Worm (Caenorhabditis elegans) whole organism, L4 larva: ENCODE results near the gene srx-105.

ENCODE experiments used
- D1046.2 ChIP-seq: fragments of 200-800 bp; sonication (Bioruptor generic); IDR thresholded peaks from 2 replicates; pipeline ENCODE4 v1.3.6; 2022; ENCODE audit warnings: missing genetic modification characterization, missing compliant biosample characterization
- F10B5.3 ChIP-seq: sonication (generic microtip); optimal IDR thresholded peaks from 2 replicates; lab custom pipeline; 2016; ENCODE audit warnings: mild to moderate bottlenecking, missing genetic modification characterization, missing compliant biosample characterization
- F44E2.7 ChIP-seq: fragments of 200-800 bp; sonication (Bioruptor generic); IDR thresholded peaks from 2 replicates; pipeline ENCODE4 v2.1.2; 2022; ENCODE audit warnings: missing genetic modification characterization, missing compliant biosample characterization
- T20F7.1 ChIP-seq: fragments of 200-800 bp; sonication (Bioruptor generic); optimal IDR thresholded peaks from 2 replicates; lab custom pipeline; 2018; ENCODE audit warnings: mild to moderate bottlenecking, missing genetic modification characterization, missing compliant biosample characterization
- Y5F2A.4 ChIP-seq: fragments of 200-800 bp; sonication (Bioruptor generic); optimal IDR thresholded peaks from 2 replicates; lab custom pipeline; 2018; ENCODE audit warnings: mild to moderate bottlenecking, missing genetic modification characterization, missing compliant biosample characterization
- ZK546.5 ChIP-seq, 2 experiments: sonication (generic microtip); optimal IDR thresholded peaks; 2 replicates each; lab custom pipeline; 2017; ENCODE audit warnings: missing biosample characterization in 2 of 2, missing genetic modification characterization in 2 of 2
- aha-1 ChIP-seq: fragments of 150-350 bp; peaks from one replicate; lab custom pipeline; 2014; ENCODE audit warnings: missing biosample characterization, missing genetic modification characterization
- ceh-32 ChIP-seq: sonication (generic microtip); optimal IDR thresholded peaks from 2 replicates; lab custom pipeline; 2016; ENCODE audit warnings: mild to moderate bottlenecking, missing genetic modification characterization, missing compliant biosample characterization; ENCODE audit not compliant: poor library complexity
- ceh-44 ChIP-seq: fragments of 200-800 bp; sonication (Bioruptor generic); IDR thresholded peaks from 2 replicates; pipeline ENCODE4 v1.3.6; 2022; ENCODE audit warnings: missing genetic modification reagents, missing genetic modification characterization, missing compliant biosample characterization
- ceh-62 ChIP-seq: sonication (generic microtip); optimal IDR thresholded peaks from 2 replicates; lab custom pipeline; 2017; ENCODE audit warnings: missing biosample characterization, missing genetic modification characterization
- daf-19 ChIP-seq: fragments of 200-800 bp; sonication (Bioruptor generic); conservative IDR thresholded peaks from 2 replicates; pipeline ENCODE4 v1.3.6; 2022; ENCODE audit warnings: missing genetic modification characterization, missing compliant biosample characterization
- dve-1 ChIP-seq: sonication (generic microtip); optimal IDR thresholded peaks from 2 replicates; lab custom pipeline; 2017; ENCODE audit warnings: antibody characterized with exemption, mild to moderate bottlenecking, missing genetic modification characterization, missing compliant biosample characterization; ENCODE audit not compliant: insufficient read depth
- jun-1 ChIP-seq: fragments of 150-350 bp; optimal IDR thresholded peaks from 2 replicates; lab custom pipeline; 2014; ENCODE audit warnings: missing biosample characterization, missing genetic modification reagents, missing genetic modification characterization
- lin-29 ChIP-seq: fragments of 200-800 bp; sonication (Bioruptor generic); IDR thresholded peaks from 2 replicates; pipeline ENCODE4 v1.3.6; 2022; ENCODE audit warnings: missing genetic modification reagents, missing genetic modification characterization, missing compliant biosample characterization
- lir-3 ChIP-seq: sonication (generic microtip); optimal IDR thresholded peaks from 2 replicates; lab custom pipeline; 2016; ENCODE audit warnings: mild to moderate bottlenecking, missing genetic modification characterization, missing compliant biosample characterization
- mdt-29 ChIP-seq: fragments of 200-800 bp; sonication (Bioruptor generic); IDR thresholded peaks from 2 replicates; pipeline ENCODE4 v1.3.6; 2022; ENCODE audit warnings: missing genetic modification reagents, missing genetic modification characterization, missing compliant biosample characterization
- mep-1 ChIP-seq: fragments of 150-350 bp; sonication (generic microtip); optimal IDR thresholded peaks from 3 replicates; lab custom pipeline; 2014; ENCODE audit warnings: missing biosample characterization, missing genetic modification characterization
- mes-2 ChIP-seq: sonication (generic microtip); optimal IDR thresholded peaks from 2 replicates; lab custom pipeline; 2016; ENCODE audit warnings: missing genotype, mild to moderate bottlenecking, missing genetic modification characterization, missing compliant biosample characterization; ENCODE audit not compliant: poor library complexity, severe bottlenecking
- nhr-28 ChIP-seq: fragments of 150-350 bp; optimal IDR thresholded peaks from 2 replicates; lab custom pipeline; 2014; ENCODE audit warnings: missing biosample characterization, missing genetic modification characterization
- nhr-41 ChIP-seq: fragments of 200-800 bp; sonication (Bioruptor generic); IDR thresholded peaks from 2 replicates; pipeline ENCODE4 v1.3.6; 2022; ENCODE audit warnings: missing genetic modification reagents, missing genetic modification characterization, missing compliant biosample characterization
- nhr-42 ChIP-seq: fragments of 200-800 bp; sonication (Bioruptor generic); IDR thresholded peaks from 2 replicates; pipeline ENCODE4 v1.3.6; 2022; ENCODE audit warnings: missing genetic modification characterization, missing compliant biosample characterization
- nhr-48 ChIP-seq: sonication (generic microtip); optimal IDR thresholded peaks from 2 replicates; lab custom pipeline; 2016; ENCODE audit warnings: mild to moderate bottlenecking, missing genetic modification characterization, missing compliant biosample characterization
- nhr-6 ChIP-seq: fragments of 150-350 bp; optimal IDR thresholded peaks from 2 replicates; lab custom pipeline; 2014; ENCODE audit warnings: missing biosample characterization, missing genetic modification characterization
- pqm-1 ChIP-seq: sonication (generic microtip); optimal IDR thresholded peaks from 2 replicates; lab custom pipeline; 2017; ENCODE audit warnings: missing biosample characterization, missing genetic modification characterization
- sdz-12 ChIP-seq: fragments of 200-800 bp; sonication (Bioruptor generic); optimal IDR thresholded peaks from 2 replicates; lab custom pipeline; 2018; ENCODE audit warnings: mild to moderate bottlenecking, missing genetic modification characterization, missing compliant biosample characterization
- set-16 ChIP-seq: fragments of 200-800 bp; sonication (Bioruptor generic); IDR thresholded peaks from 2 replicates; pipeline ENCODE4 v1.3.6; 2022; ENCODE audit warnings: missing genetic modification reagents, missing genetic modification characterization, missing compliant biosample characterization
- skn-1 ChIP-seq: fragments of 150-350 bp; optimal IDR thresholded peaks from 2 replicates; lab custom pipeline; 2014; ENCODE audit warnings: missing biosample characterization, missing genetic modification characterization
- unc-39 ChIP-seq: sonication (generic microtip); optimal IDR thresholded peaks from 2 replicates; lab custom pipeline; 2017; ENCODE audit warnings: missing biosample characterization, missing genetic modification characterization
- unc-62 ChIP-seq, 3 experiments: fragments of 150-350 bp in 1 of 3; sonication (generic microtip); optimal IDR thresholded peaks in 2 of 3; peaks in 1 of 3; 1 replicate in 1 of 3; 2 replicates in 2 of 3; lab custom pipeline; 2014 to 2017; ENCODE audit warnings: missing biosample characterization in 3 of 3, missing genetic modification characterization in 3 of 3, missing genetic modification reagents in 3 of 3, missing genotype in 1 of 3
- vab-7 ChIP-seq: fragments of 200-800 bp; sonication (Bioruptor generic); IDR thresholded peaks from 2 replicates; pipeline ENCODE4 v1.3.6; 2022; ENCODE audit warnings: missing genetic modification reagents, missing genetic modification characterization, missing compliant biosample characterization
- zfp-3 ChIP-seq: fragments of 200-800 bp; sonication (Bioruptor generic); conservative IDR thresholded peaks from 2 replicates; pipeline ENCODE4 v1.3.6; 2022; ENCODE audit warnings: missing genetic modification reagents, missing genetic modification characterization, missing compliant biosample characterization

srx-105 gene

ce11 chrII:3731723-3732122 is 30.5 kb upstream of the srx-105 start, which contains the start of the genes sdz-12 and bath-31:
sdz-12 (minus strand) TSS chrII:3731823.
bath-31 (plus strand) TSS chrII:3731973.
- TF ChIP-seq mdt-29 (GFP tag; lab: Robert Waterston, UW) (no peak), nhr-6 (no peak), mes-2 (no peak), nhr-42 (no peak), pqm-1 (tag; lab: Kevin White, UChicago) (no peak), ceh-44 (GFP tag; lab: Robert Waterston, UW) (no peak)
- TF ChIP-seq, all 104 proteins: peak for 0

- TF ChIP-seq F44E2.7 (no peak), unc-62 (GFP tag; optimal IDR thresholded peaks at IDR 0.05 in 1 of 2; lab: Kevin White, UChicago) (peak in 1 of 2 experiments; percentile 28), unc-62 (tag; optimal IDR thresholded peaks at IDR 0.05; lab: Kevin White, UChicago) (no peak)
- TF ChIP-seq, all 104 proteins: peak for 1
Measured at ce11 chrII:3727996-3728395, 26.8 kb upstream of the srx-105 start, which contains the start of gene C46E10.8. C46E10.8 (minus strand) TSS chrII:3728096.

ce11 chrII:3724175-3724715 is 23.0 kb upstream of the srx-105 start, which contains the start of gene C46E10.1:
C46E10.1 (plus strand) TSS chrII:3724225.
- TF ChIP-seq ceh-44 (GFP tag; lab: Robert Waterston, UW) = no peak
- no peak for TF ChIP-seq lir-3 (tag; lab: Kevin White, UChicago)
- peak; percentile 90 for TF ChIP-seq aha-1

- no peak for TF ChIP-seq unc-62 (GFP tag; optimal IDR thresholded peaks at IDR 0.05 in 1 of 2; lab: Kevin White, UChicago)
- TF ChIP-seq unc-62 (tag; optimal IDR thresholded peaks at IDR 0.05; lab: Kevin White, UChicago) = no peak
- no peak for TF ChIP-seq mep-1 (tag; lab: Kevin White, UChicago)
- TF ChIP-seq zfp-3 (GFP tag; lab: Robert Waterston, UW) = no peak
- TF ChIP-seq jun-1 (tag; lab: Kevin White, UChicago) = no peak
- TF ChIP-seq nhr-48 = no peak
Measured at ce11 chrII:3721016-3721415, 19.8 kb upstream of the srx-105 start, which contains the start of gene C46E10.3. C46E10.3 (plus strand) TSS chrII:3721316.

- no peak for TF ChIP-seq vab-7
- no peak for TF ChIP-seq Y5F2A.4 (GFP tag; lab: Kevin White, UChicago)
- TF ChIP-seq F10B5.3 (tag; lab: Kevin White, UChicago) = no peak
- TF ChIP-seq lin-29 (GFP tag; lab: Robert Waterston, UW) = no peak
- no peak for TF ChIP-seq sdz-12
- no peak for TF ChIP-seq aha-1
- TF ChIP-seq skn-1 (tag; lab: Kevin White, UChicago) = no peak
Measured at ce11 chrII:3716961-3717360, 15.8 kb upstream of the srx-105 start, which contains the start of gene fbxc-52. fbxc-52 (plus strand) TSS chrII:3717261.

ce11 chrII:3716455-3716854 is 15.2 kb upstream of the srx-105 start, which contains the start of gene srh-99:
srh-99 (minus strand) TSS chrII:3716555.
- TF ChIP-seq ceh-62 (tag; lab: Kevin White, UChicago) = no peak
- no peak for TF ChIP-seq D1046.2 (GFP tag; lab: Robert Waterston, UW)
- TF ChIP-seq ZK546.5 (tag; optimal IDR thresholded peaks at IDR 0.05; lab: Kevin White, UChicago) = no peak
- no peak for TF ChIP-seq mdt-29 (GFP tag; lab: Robert Waterston, UW)
- no peak for TF ChIP-seq zfp-3 (GFP tag; lab: Robert Waterston, UW)
- no peak for TF ChIP-seq unc-39 (tag; lab: Kevin White, UChicago)
- TF ChIP-seq T20F7.1 = no peak
- no peak for TF ChIP-seq nhr-41 (GFP tag; lab: Robert Waterston, UW)
- no peak for TF ChIP-seq set-16 (GFP tag; lab: Robert Waterston, UW)
- no peak for TF ChIP-seq ceh-32 (tag; lab: Kevin White, UChicago)
- no peak for TF ChIP-seq dve-1 (tag; lab: Kevin White, UChicago)
- TF ChIP-seq daf-19 (GFP tag; lab: Robert Waterston, UW) = no peak
- TF ChIP-seq nhr-28 = no peak
